Worm (Caenorhabditis elegans) whole organism, young adult: ENCODE data around the gene fbxb-77.

Experiments
- attf-5 ChIP-seq: fragments of 200-800 bp; sonication (Bioruptor generic); optimal IDR thresholded peaks from 2 replicates; lab custom pipeline; 2018; ENCODE audit warnings: mild to moderate bottlenecking, missing genetic modification characterization, missing compliant biosample characterization
- ceh-27 ChIP-seq: fragments of 200-800 bp; sonication (Bioruptor generic); optimal IDR thresholded peaks from 2 replicates; lab custom pipeline; 2018; ENCODE audit warnings: mild to moderate bottlenecking, missing genetic modification characterization, moderate library complexity, missing compliant biosample characterization
- egrh-3 ChIP-seq: fragments of 200-800 bp; sonication (Bioruptor generic); IDR thresholded peaks from 2 replicates; pipeline ENCODE4 v1.3.6; 2022; ENCODE audit warnings: missing genetic modification reagents, missing genetic modification characterization, missing compliant biosample characterization
- madf-10 ChIP-seq: sonication (generic microtip); optimal IDR thresholded peaks from 2 replicates; lab custom pipeline; 2016; ENCODE audit warnings: mild to moderate bottlenecking, missing genetic modification characterization, missing compliant biosample characterization
- snpc-1.1 ChIP-seq: sonication (generic microtip); optimal IDR thresholded peaks from 2 replicates; lab custom pipeline; 2017; ENCODE audit warnings: missing genetic modification characterization, mild to moderate bottlenecking, missing compliant biosample characterization, antibody characterized with exemption, moderate library complexity, missing genotype, missing genetic modification reagents; ENCODE audit not compliant: insufficient read depth
- tbp1 ChIP-seq: fragments of 200-800 bp; sonication (Bioruptor generic); optimal IDR thresholded peaks from 2 replicates; lab custom pipeline; 2018; ENCODE audit warnings: mild to moderate bottlenecking, missing genetic modification characterization, missing compliant biosample characterization

fbxb-77 gene

DNA sequence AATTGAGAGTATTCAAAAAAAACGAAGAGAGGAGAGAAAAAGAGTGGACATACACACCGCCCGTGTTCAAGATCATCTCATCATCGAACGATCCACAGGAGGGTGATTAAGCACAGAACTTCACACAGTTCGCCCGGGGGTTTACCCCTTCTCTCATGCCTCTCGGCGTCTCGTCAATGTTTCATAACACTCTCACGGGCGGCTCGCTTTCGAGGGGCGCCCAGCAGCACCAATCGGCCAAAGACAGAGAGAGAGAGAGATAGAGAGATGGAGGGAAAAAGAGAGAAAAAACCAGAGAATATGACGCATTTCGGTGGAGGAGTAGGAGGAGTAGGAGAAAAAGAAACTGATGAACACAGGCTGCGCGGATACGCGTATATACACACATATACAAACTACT is 50.8 kb downstream of the fbxb-77 start (continued):
- TF ChIP-seq snpc-1.1 (tag; lab: Kevin White, UChicago) (no peak), madf-10 (peak; percentile 19), ceh-27 (GFP tag; lab: Kevin White, UChicago) (peak; percentile 28), tbp1 (GFP tag; lab: Kevin White, UChicago) (peak; percentile 27), attf-5 (GFP tag; lab: Kevin White, UChicago) (peak; percentile 93), egrh-3 (GFP tag; lab: Robert Waterston, UW) (peak; percentile 50; the same call in 1 of the 2 replicates)
- TF ChIP-seq, all 124 proteins: peak for 35
